Fruit fly (Drosophila melanogaster) whole organism, prepupa: Measurements from ENCODE around the gene CG43447.

Experiments
- Blimp-1 ChIP-seq: fragments of 200-800 bp; sonication (Bioruptor generic); optimal IDR thresholded peaks from 3 replicates; lab custom pipeline; 2017; ENCODE audit warnings: missing biosample characterization, missing genetic modification characterization, mild to moderate bottlenecking, moderate library complexity, missing genetic modification reagents
- CG15336 ChIP-seq: fragments of 200-800 bp; sonication (Bioruptor generic); IDR thresholded peaks from 2 replicates; pipeline ENCODE4 v1.3.6; 2022; ENCODE audit warnings: missing biosample characterization, missing genetic modification characterization
- CG1621 ChIP-seq: fragments of 200-800 bp; sonication (Bioruptor generic); optimal IDR thresholded peaks from 3 replicates; lab custom pipeline; 2018; ENCODE audit warnings: missing biosample characterization, mild to moderate bottlenecking, missing genetic modification characterization
- CG4318 ChIP-seq: fragments of 200-800 bp; sonication (Bioruptor generic); optimal IDR thresholded peaks from 3 replicates; lab custom pipeline; 2017; ENCODE audit warnings: missing biosample characterization, mild to moderate bottlenecking, missing genetic modification characterization
- CG6163 ChIP-seq: fragments of 200-800 bp; sonication (Bioruptor generic); IDR thresholded peaks from 3 replicates; pipeline ENCODE4 v1.3.6; 2022; ENCODE audit warnings: missing biosample characterization, missing genetic modification characterization
- CG6276 ChIP-seq: fragments of 200-800 bp; sonication (Bioruptor generic); optimal IDR thresholded peaks from 2 replicates; lab custom pipeline; 2017; ENCODE audit warnings: missing biosample characterization, mild to moderate bottlenecking, missing genetic modification characterization
- CG6854 ChIP-seq: fragments of 200-800 bp; sonication (Bioruptor generic); optimal IDR thresholded peaks from 2 replicates; lab custom pipeline; 2017; ENCODE audit warnings: missing biosample characterization, mild to moderate bottlenecking, missing genetic modification characterization
- Eip93F ChIP-seq: fragments of 200-800 bp; sonication (Bioruptor generic); optimal IDR thresholded peaks from 2 replicates; lab custom pipeline; 2016; ENCODE audit warnings: missing biosample characterization, mild to moderate bottlenecking, missing genetic modification characterization
- Ets21C ChIP-seq: fragments of 200-800 bp; sonication (Bioruptor generic); optimal IDR thresholded peaks from 3 replicates; lab custom pipeline; 2016; ENCODE audit warnings: missing biosample characterization, missing genetic modification characterization
- Gug ChIP-seq: fragments of 200-800 bp; sonication (Bioruptor generic); IDR thresholded peaks from 2 replicates; pipeline ENCODE4 v1.3.6; 2022; ENCODE audit warnings: missing biosample characterization, missing genetic modification characterization
- Lpt ChIP-seq: fragments of 200-800 bp; sonication (Bioruptor generic); optimal IDR thresholded peaks from 3 replicates; lab custom pipeline; 2016; ENCODE audit warnings: missing biosample characterization, missing genetic modification characterization
- Met ChIP-seq: fragments of 200-800 bp; sonication (Bioruptor generic); optimal IDR thresholded peaks from 3 replicates; lab custom pipeline; 2016; ENCODE audit warnings: missing biosample characterization, missing genetic modification characterization
- OdsH ChIP-seq: fragments of 200-800 bp; sonication (Bioruptor generic); optimal IDR thresholded peaks from 3 replicates; lab custom pipeline; 2016; ENCODE audit warnings: missing biosample characterization, missing genetic modification characterization
- dac ChIP-seq: fragments of 200-800 bp; sonication (Bioruptor generic); optimal IDR thresholded peaks from 2 replicates; lab custom pipeline; 2017; ENCODE audit warnings: missing biosample characterization, mild to moderate bottlenecking, missing genetic modification characterization
- lz ChIP-seq: fragments of 200-800 bp; sonication (Bioruptor generic); optimal IDR thresholded peaks from 3 replicates; lab custom pipeline; 2016; ENCODE audit warnings: missing biosample characterization, missing genetic modification characterization
- net ChIP-seq: fragments of 200-800 bp; sonication (Bioruptor generic); optimal IDR thresholded peaks from 3 replicates; lab custom pipeline; 2016; ENCODE audit warnings: missing biosample characterization, missing genetic modification characterization
- salr ChIP-seq, 2 experiments: fragments of 200-800 bp; sonication (Bioruptor generic); optimal IDR thresholded peaks; 3 replicates each; lab custom pipeline; 2016 to 2018; ENCODE audit warnings: missing biosample characterization in 2 of 2, missing genetic modification characterization in 2 of 2, mild to moderate bottlenecking in 1 of 2
- spab ChIP-seq: fragments of 200-800 bp; sonication (Bioruptor generic); optimal IDR thresholded peaks from 2 replicates; lab custom pipeline; 2017; ENCODE audit warnings: missing biosample characterization, mild to moderate bottlenecking, missing genetic modification characterization, missing genetic modification reagents
- ss ChIP-seq, 2 experiments: fragments of 200-800 bp; sonication (Bioruptor generic); optimal IDR thresholded peaks; 2 replicates in 1 of 2; 3 replicates in 1 of 2; lab custom pipeline; 2017 to 2018; ENCODE audit warnings: mild to moderate bottlenecking in 2 of 2, missing biosample characterization in 2 of 2, missing genetic modification characterization in 2 of 2, moderate library complexity in 1 of 2
- vri ChIP-seq: fragments of 200-800 bp; sonication (Bioruptor generic); optimal IDR thresholded peaks from 3 replicates; lab custom pipeline; 2016; ENCODE audit warnings: missing biosample characterization, mild to moderate bottlenecking, missing genetic modification characterization

Gene CG43447

DNA sequence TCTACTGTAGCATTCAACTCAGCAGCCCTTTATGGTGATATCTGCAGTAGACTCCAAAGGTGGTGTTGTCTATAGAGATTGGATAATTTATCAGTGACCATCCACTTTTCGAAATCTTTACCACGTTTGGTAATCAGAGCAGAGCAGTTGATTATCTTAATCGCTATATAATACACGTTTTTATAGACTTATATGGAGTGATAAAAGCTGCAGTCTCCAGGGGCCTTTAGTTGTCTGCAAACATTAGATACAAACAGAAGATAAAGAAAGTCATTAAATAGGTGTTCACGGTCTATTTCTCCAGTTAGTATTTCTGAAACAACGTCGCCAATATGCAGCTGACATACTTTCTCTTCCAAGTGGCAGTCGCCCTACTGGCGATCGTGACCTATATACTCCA lies 38.3 kb downstream of the CG43447 start, which contains the start of gene Cyp6a18:
TSS of gene Cyp6a18 (plus strand) at position 301 of the 400 bp plus-strand sequence.
- no peak for TF ChIP-seq CG15336 (GFP tag; lab: Robert Waterston, UW)
- TF ChIP-seq Met (GFP tag; lab: Kevin White, UChicago), result no peak
- no peak for TF ChIP-seq Ets21C (GFP tag; lab: Kevin White, UChicago)
- no peak for TF ChIP-seq ss (GFP tag; optimal IDR thresholded peaks at IDR 0.05; lab: Kevin White, UChicago)
- TF ChIP-seq Eip93F, result no peak
- no peak for TF ChIP-seq CG1621 (tag; lab: Kevin White, UChicago)
- no peak for TF ChIP-seq lz (GFP tag; lab: Kevin White, UChicago)
- no peak for TF ChIP-seq OdsH (GFP tag; lab: Kevin White, UChicago)
- no peak for TF ChIP-seq dac (GFP tag; lab: Kevin White, UChicago)
- TF ChIP-seq Gug (GFP tag; lab: Robert Waterston, UW), result no peak
- TF ChIP-seq net (GFP tag; lab: Kevin White, UChicago), result no peak
- no peak for TF ChIP-seq salr (GFP tag; optimal IDR thresholded peaks at IDR 0.05; lab: Kevin White, UChicago)
- TF ChIP-seq vri, result no peak
- no peak for TF ChIP-seq CG6163 (GFP tag; lab: Robert Waterston, UW)
- TF ChIP-seq Lpt (GFP tag; lab: Kevin White, UChicago), result no peak
- no peak for TF ChIP-seq CG6854 (GFP tag; lab: Kevin White, UChicago)
- no peak for TF ChIP-seq CG4318 (GFP tag; lab: Kevin White, UChicago)
- no peak for TF ChIP-seq CG6276 (GFP tag; lab: Kevin White, UChicago)

DNA sequence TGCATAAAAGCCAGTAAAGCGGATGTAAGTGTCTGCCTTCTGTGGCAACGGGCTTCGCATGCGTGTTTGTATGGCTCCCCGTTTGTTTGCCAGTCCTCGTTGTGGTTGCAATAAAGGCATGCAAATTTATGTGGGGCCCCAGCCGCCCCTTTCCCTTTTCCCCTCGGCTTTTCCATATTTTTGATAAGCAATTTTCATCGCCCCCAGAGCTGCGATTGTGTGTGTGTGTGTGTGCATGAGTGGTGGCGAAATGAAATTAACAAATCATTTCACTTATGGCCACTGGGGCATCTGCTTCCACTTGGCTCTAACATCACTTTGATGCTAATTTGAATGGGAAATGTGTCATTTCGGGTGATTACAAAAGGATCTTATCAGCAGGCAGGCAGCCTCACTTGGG lies 47.5 kb downstream of the CG43447 start, which contains the start of gene Gr98a:
TSS of gene Gr98a (plus strand) at position 301 of the 400 bp plus-strand sequence.
- TF ChIP-seq CG6163 (GFP tag; lab: Robert Waterston, UW), result no peak
- TF ChIP-seq Met (GFP tag; lab: Kevin White, UChicago), result no peak
- TF ChIP-seq Blimp-1 (GFP tag; lab: Kevin White, UChicago), result no peak
- no peak for TF ChIP-seq salr (GFP tag; optimal IDR thresholded peaks at IDR 0.05; lab: Kevin White, UChicago)
- no peak for TF ChIP-seq spab
- TF ChIP-seq, all 60 proteins: peak for 0
